Worm (Caenorhabditis elegans): ENCODE measurements around the gene gyg-2.

- no peak for TF ChIP-seq egl-27 (tag; optimal IDR thresholded peaks at IDR 0.05)
- TF ChIP-seq pha-4 (GFP tag; IDR thresholded peaks at IDR 0.05), result no peak; the same call in 1 of the 2 replicates
- peak; percentile 51 for TF ChIP-seq pha-4 (tag; optimal IDR thresholded peaks at IDR 0.05)
- TF ChIP-seq hif-1 (tag; optimal IDR thresholded peaks at IDR 0.05), result no peak
- TF ChIP-seq ctbp-1 (GFP tag; IDR thresholded peaks at IDR 0.05), result no peak
- TF ChIP-seq fos-1 (tag; optimal IDR thresholded peaks at IDR 0.05), result no peak
- TF ChIP-seq ama-1 (optimal IDR thresholded peaks at IDR 0.05), result no peak
- TF ChIP-seq unc-62 (GFP tag; optimal IDR thresholded peaks at IDR 0.05 in 1 of 2), result peak in 1 of 2 experiments; percentile 2
- TF ChIP-seq unc-62 (tag; optimal IDR thresholded peaks at IDR 0.05), result no peak
- no peak for TF ChIP-seq tag-97 (GFP tag; IDR thresholded peaks at IDR 0.05)
- TF ChIP-seq F10B5.3 (tag; optimal IDR thresholded peaks at IDR 0.05), result no peak
- no peak for TF ChIP-seq F49E8.2 (tag; optimal IDR thresholded peaks at IDR 0.05; ENCODE audit: borderline replicate concordance)
- no peak for TF ChIP-seq nhr-11 (tag; optimal IDR thresholded peaks at IDR 0.05)
- TF ChIP-seq pqm-1 (tag; optimal IDR thresholded peaks at IDR 0.05), result peak; percentile 70
Measured at ce11 chrV:16725955-16726354, 20.1 kb downstream of the gyg-2 start.

Data from whole organism, L4 larva.